Fruit fly (Drosophila melanogaster) whole organism, prepupa: Measurements from ENCODE around the gene Ddc.

Experiments
- Blimp-1 ChIP-seq: fragments of 200-800 bp; sonication (Bioruptor generic); optimal IDR thresholded peaks from 3 replicates; lab custom pipeline; 2017; ENCODE audit warnings: missing biosample characterization, missing genetic modification characterization, mild to moderate bottlenecking, moderate library complexity, missing genetic modification reagents
- CG10631 ChIP-seq: fragments of 200-800 bp; sonication (Bioruptor generic); optimal IDR thresholded peaks from 2 replicates; lab custom pipeline; 2016; ENCODE audit warnings: missing biosample characterization, missing genetic modification characterization
- CG10669 ChIP-seq: fragments of 200-800 bp; sonication (Bioruptor generic); optimal IDR thresholded peaks from 3 replicates; lab custom pipeline; 2018; ENCODE audit warnings: missing biosample characterization, mild to moderate bottlenecking, missing genetic modification characterization, moderate library complexity
- CG11294 ChIP-seq: fragments of 200-800 bp; sonication (Bioruptor generic); IDR thresholded peaks from 2 replicates; pipeline ENCODE4 v1.3.6; 2022; ENCODE audit warnings: missing biosample characterization, missing genetic modification characterization
- CG11902 ChIP-seq: fragments of 200-800 bp; sonication (Bioruptor generic); optimal IDR thresholded peaks from 3 replicates; lab custom pipeline; 2016; ENCODE audit warnings: missing biosample characterization, missing genetic modification characterization
- CG15336 ChIP-seq: fragments of 200-800 bp; sonication (Bioruptor generic); IDR thresholded peaks from 2 replicates; pipeline ENCODE4 v1.3.6; 2022; ENCODE audit warnings: missing biosample characterization, missing genetic modification characterization
- CG1621 ChIP-seq: fragments of 200-800 bp; sonication (Bioruptor generic); optimal IDR thresholded peaks from 3 replicates; lab custom pipeline; 2018; ENCODE audit warnings: missing biosample characterization, mild to moderate bottlenecking, missing genetic modification characterization
- CG3032 ChIP-seq: fragments of 200-800 bp; optimal IDR thresholded peaks from 2 replicates; lab custom pipeline; 2019; ENCODE audit warnings: missing biosample characterization, mild to moderate bottlenecking, missing genetic modification characterization, moderate library complexity
- CG31627 ChIP-seq: fragments of 200-800 bp; sonication (Bioruptor generic); optimal IDR thresholded peaks from 3 replicates; lab custom pipeline; 2016; ENCODE audit warnings: missing biosample characterization, missing genetic modification characterization
- CG32006 ChIP-seq: fragments of 200-800 bp; sonication (Bioruptor generic); optimal IDR thresholded peaks from 3 replicates; lab custom pipeline; 2017; ENCODE audit warnings: missing biosample characterization, mild to moderate bottlenecking, missing genetic modification characterization
- CG4318 ChIP-seq: fragments of 200-800 bp; sonication (Bioruptor generic); optimal IDR thresholded peaks from 3 replicates; lab custom pipeline; 2017; ENCODE audit warnings: missing biosample characterization, mild to moderate bottlenecking, missing genetic modification characterization
- CG6163 ChIP-seq: fragments of 200-800 bp; sonication (Bioruptor generic); IDR thresholded peaks from 3 replicates; pipeline ENCODE4 v1.3.6; 2022; ENCODE audit warnings: missing biosample characterization, missing genetic modification characterization
- CG6276 ChIP-seq: fragments of 200-800 bp; sonication (Bioruptor generic); optimal IDR thresholded peaks from 2 replicates; lab custom pipeline; 2017; ENCODE audit warnings: missing biosample characterization, mild to moderate bottlenecking, missing genetic modification characterization
- CG6792 ChIP-seq: fragments of 200-800 bp; sonication (Bioruptor generic); optimal IDR thresholded peaks from 3 replicates; lab custom pipeline; 2016; ENCODE audit warnings: missing biosample characterization, missing genetic modification characterization
- CG6808 ChIP-seq: fragments of 200-800 bp; sonication (Bioruptor generic); optimal IDR thresholded peaks from 3 replicates; lab custom pipeline; 2017; ENCODE audit warnings: missing biosample characterization, missing genetic modification characterization, mild to moderate bottlenecking, moderate library complexity, missing genetic modification reagents
- CG6854 ChIP-seq: fragments of 200-800 bp; sonication (Bioruptor generic); optimal IDR thresholded peaks from 2 replicates; lab custom pipeline; 2017; ENCODE audit warnings: missing biosample characterization, mild to moderate bottlenecking, missing genetic modification characterization
- CG7368 ChIP-seq: fragments of 200-800 bp; sonication (Bioruptor generic); optimal IDR thresholded peaks from 3 replicates; lab custom pipeline; 2016; ENCODE audit warnings: missing biosample characterization, missing genetic modification characterization
- CG8119 ChIP-seq: fragments of 200-800 bp; sonication (Bioruptor generic); IDR thresholded peaks from 3 replicates; pipeline ENCODE4 v1.3.6; 2022; ENCODE audit warnings: missing biosample characterization, missing genetic modification characterization
- CG8319 ChIP-seq: fragments of 200-800 bp; sonication (Bioruptor generic); optimal IDR thresholded peaks from 3 replicates; lab custom pipeline; 2016; ENCODE audit warnings: missing biosample characterization, missing genetic modification characterization
- CG8632 ChIP-seq: fragments of 200-800 bp; sonication (Bioruptor generic); optimal IDR thresholded peaks from 3 replicates; lab custom pipeline; 2016; ENCODE audit warnings: missing biosample characterization, missing genetic modification characterization
- CG9139 ChIP-seq: fragments of 200-800 bp; sonication (Bioruptor generic); optimal IDR thresholded peaks from 3 replicates; lab custom pipeline; 2017; ENCODE audit warnings: missing biosample characterization, mild to moderate bottlenecking, missing genetic modification characterization
- Eip75B ChIP-seq: fragments of 200-800 bp; sonication (Bioruptor generic); optimal IDR thresholded peaks from 3 replicates; lab custom pipeline; 2016; ENCODE audit warnings: missing biosample characterization, missing genetic modification characterization
- Eip78C ChIP-seq: fragments of 200-800 bp; sonication (Bioruptor generic); peaks from one replicate; lab custom pipeline; 2016; ENCODE audit warnings: missing biosample characterization, missing genetic modification characterization
- Ets21C ChIP-seq: fragments of 200-800 bp; sonication (Bioruptor generic); optimal IDR thresholded peaks from 3 replicates; lab custom pipeline; 2016; ENCODE audit warnings: missing biosample characterization, missing genetic modification characterization
- Ets96B ChIP-seq: fragments of 200-800 bp; optimal IDR thresholded peaks from 2 replicates; lab custom pipeline; 2019; ENCODE audit warnings: missing biosample characterization, mild to moderate bottlenecking, missing genetic modification characterization, moderate library complexity
- Gug ChIP-seq: fragments of 200-800 bp; sonication (Bioruptor generic); IDR thresholded peaks from 2 replicates; pipeline ENCODE4 v1.3.6; 2022; ENCODE audit warnings: missing biosample characterization, missing genetic modification characterization
- Hr38 ChIP-seq: sonication (Bioruptor generic); optimal IDR thresholded peaks from 2 replicates; lab custom pipeline; 2016; ENCODE audit warnings: missing biosample characterization, missing genetic modification characterization
- Hr39 ChIP-seq: fragments of 200-800 bp; sonication (Bioruptor generic); optimal IDR thresholded peaks from 2 replicates; lab custom pipeline; 2016; ENCODE audit warnings: missing biosample characterization, missing genetic modification characterization
- Hr4 ChIP-seq: fragments of 200-800 bp; sonication (Bioruptor generic); optimal IDR thresholded peaks from 3 replicates; lab custom pipeline; 2016; ENCODE audit warnings: missing biosample characterization, missing genetic modification characterization
- Met ChIP-seq: fragments of 200-800 bp; sonication (Bioruptor generic); optimal IDR thresholded peaks from 3 replicates; lab custom pipeline; 2016; ENCODE audit warnings: missing biosample characterization, missing genetic modification characterization
- OdsH ChIP-seq: fragments of 200-800 bp; sonication (Bioruptor generic); optimal IDR thresholded peaks from 3 replicates; lab custom pipeline; 2016; ENCODE audit warnings: missing biosample characterization, missing genetic modification characterization
- Smox ChIP-seq: fragments of 200-800 bp; sonication (Bioruptor generic); optimal IDR thresholded peaks from 3 replicates; lab custom pipeline; 2016; ENCODE audit warnings: missing biosample characterization, missing genetic modification characterization
- Sox15 ChIP-seq: fragments of 200-800 bp; sonication (Bioruptor generic); optimal IDR thresholded peaks from 3 replicates; lab custom pipeline; 2016; ENCODE audit warnings: missing biosample characterization, missing genetic modification characterization
- achi ChIP-seq: fragments of 200-800 bp; sonication (Bioruptor generic); optimal IDR thresholded peaks from 3 replicates; lab custom pipeline; 2016; ENCODE audit warnings: missing biosample characterization, missing genetic modification characterization
- acj6 ChIP-seq: fragments of 200-800 bp; sonication (Bioruptor generic); optimal IDR thresholded peaks from 3 replicates; lab custom pipeline; 2016; ENCODE audit warnings: missing biosample characterization, missing genetic modification characterization
- cyc ChIP-seq: fragments of 200-800 bp; sonication (Bioruptor generic); optimal IDR thresholded peaks from 3 replicates; lab custom pipeline; 2016; ENCODE audit warnings: missing biosample characterization, missing genetic modification characterization
- dac ChIP-seq: fragments of 200-800 bp; sonication (Bioruptor generic); optimal IDR thresholded peaks from 2 replicates; lab custom pipeline; 2017; ENCODE audit warnings: missing biosample characterization, mild to moderate bottlenecking, missing genetic modification characterization
- dsx ChIP-seq: fragments of 200-800 bp; optimal IDR thresholded peaks from 3 replicates; lab custom pipeline; 2019; ENCODE audit warnings: missing biosample characterization, mild to moderate bottlenecking, missing genetic modification characterization, moderate library complexity; ENCODE audit not compliant: poor library complexity, severe bottlenecking
- esn ChIP-seq: fragments of 200-800 bp; sonication (Bioruptor generic); optimal IDR thresholded peaks from 2 replicates; lab custom pipeline; 2016; ENCODE audit warnings: missing biosample characterization, mild to moderate bottlenecking, missing genetic modification characterization, moderate library complexity
- fd85E ChIP-seq: fragments of 200-800 bp; sonication (Bioruptor generic); optimal IDR thresholded peaks from 3 replicates; lab custom pipeline; 2016; ENCODE audit warnings: missing biosample characterization, missing genetic modification characterization
- fkh ChIP-seq: fragments of 200-800 bp; sonication (Bioruptor generic); optimal IDR thresholded peaks from 3 replicates; lab custom pipeline; 2017; ENCODE audit warnings: missing biosample characterization, mild to moderate bottlenecking, missing genetic modification characterization, moderate library complexity
- lz ChIP-seq: fragments of 200-800 bp; sonication (Bioruptor generic); optimal IDR thresholded peaks from 3 replicates; lab custom pipeline; 2016; ENCODE audit warnings: missing biosample characterization, missing genetic modification characterization
- net ChIP-seq: fragments of 200-800 bp; sonication (Bioruptor generic); optimal IDR thresholded peaks from 3 replicates; lab custom pipeline; 2016; ENCODE audit warnings: missing biosample characterization, missing genetic modification characterization
- pdm3 ChIP-seq: fragments of 200-800 bp; sonication (Bioruptor generic); optimal IDR thresholded peaks from 3 replicates; lab custom pipeline; 2016; ENCODE audit warnings: missing biosample characterization, missing genetic modification characterization
- salr ChIP-seq, 2 experiments: fragments of 200-800 bp; sonication (Bioruptor generic); optimal IDR thresholded peaks; 3 replicates each; lab custom pipeline; 2016 to 2018; ENCODE audit warnings: missing biosample characterization in 2 of 2, missing genetic modification characterization in 2 of 2, mild to moderate bottlenecking in 1 of 2
- ss ChIP-seq, 2 experiments: fragments of 200-800 bp; sonication (Bioruptor generic); optimal IDR thresholded peaks; 2 replicates in 1 of 2; 3 replicates in 1 of 2; lab custom pipeline; 2017 to 2018; ENCODE audit warnings: mild to moderate bottlenecking in 2 of 2, missing biosample characterization in 2 of 2, missing genetic modification characterization in 2 of 2, moderate library complexity in 1 of 2
- svp ChIP-seq: fragments of 200-800 bp; sonication (Bioruptor generic); peaks from one replicate; lab custom pipeline; 2016; ENCODE audit warnings: missing biosample characterization, missing genetic modification characterization
- vri ChIP-seq: fragments of 200-800 bp; sonication (Bioruptor generic); optimal IDR thresholded peaks from 3 replicates; lab custom pipeline; 2016; ENCODE audit warnings: missing biosample characterization, mild to moderate bottlenecking, missing genetic modification characterization

Gene Ddc

dm6 chr2L:19141435-19142126 is 21.5 kb upstream of the Ddc start (continued):
- TF ChIP-seq CG6854 (GFP tag; lab: Kevin White, UChicago) (peak; percentile 54), OdsH (GFP tag; lab: Kevin White, UChicago) (peak; percentile 87), Met (GFP tag; lab: Kevin White, UChicago) (peak; percentile 93), fd85E (GFP tag; lab: Kevin White, UChicago) (peak; percentile 32), CG11902 (GFP tag; lab: Kevin White, UChicago) (peak; percentile 55), CG10669 (peak; percentile 74), Hr38 (no peak), Hr4 (GFP tag; lab: Kevin White, UChicago) (peak; percentile 90), CG1621 (tag; lab: Kevin White, UChicago) (peak; percentile 63), CG4318 (GFP tag; lab: Kevin White, UChicago) (peak; percentile 90), CG8119 (GFP tag; lab: Robert Waterston, UW) (peak; percentile 87), Ets21C (GFP tag; lab: Kevin White, UChicago) (peak; percentile 89), CG6792 (GFP tag; lab: Kevin White, UChicago) (peak; percentile 82), Gug (GFP tag; lab: Robert Waterston, UW) (peak; percentile 74), CG6808 (peak; percentile 77), Ets96B (tag; lab: Kevin White, UChicago) (peak; percentile 57), CG15336 (peak; percentile 79), net (GFP tag; lab: Kevin White, UChicago) (peak; percentile 88), pdm3 (peak; percentile 86), Smox (GFP tag; lab: Kevin White, UChicago) (peak; percentile 91), CG8632 (GFP tag; lab: Kevin White, UChicago) (peak; percentile 81), Hr39 (peak; percentile 94), CG32006 (peak; percentile 95), vri (peak; percentile 84), CG7368 (GFP tag; lab: Kevin White, UChicago) (peak; percentile 55), acj6 (GFP tag; lab: Kevin White, UChicago) (peak; percentile 89)

DNA sequence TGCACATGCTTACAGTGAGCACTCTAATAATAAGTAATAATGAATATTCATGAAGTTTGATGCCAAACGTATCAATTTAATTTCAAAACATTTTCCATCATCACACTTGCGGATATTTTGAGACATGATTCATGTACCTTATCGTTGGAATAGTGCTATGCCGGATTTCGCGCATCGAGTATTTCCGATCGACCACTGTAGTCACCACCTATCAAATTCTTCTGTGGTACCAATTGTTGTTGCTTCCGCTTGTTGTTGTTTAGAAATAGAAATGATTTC is 20.8 kb upstream of the Ddc start:
- TF ChIP-seq CG1621 (tag; lab: Kevin White, UChicago) = no peak
- TF ChIP-seq dac (GFP tag; lab: Kevin White, UChicago) = no peak
- no peak for TF ChIP-seq Blimp-1 (GFP tag; lab: Kevin White, UChicago)
- no peak for TF ChIP-seq net (GFP tag; lab: Kevin White, UChicago)
- peak; percentile 46 for TF ChIP-seq CG10631 (GFP tag; lab: Kevin White, UChicago)
- peak; percentile 54 for TF ChIP-seq Hr39
- no peak for TF ChIP-seq Sox15 (GFP tag; lab: Kevin White, UChicago)
- TF ChIP-seq CG6854 (GFP tag; lab: Kevin White, UChicago) = no peak
- TF ChIP-seq CG6276 (GFP tag; lab: Kevin White, UChicago) = peak; percentile 45
- TF ChIP-seq CG31627 (GFP tag; lab: Kevin White, UChicago) = peak; percentile 49
- peak; percentile 46 for TF ChIP-seq OdsH (GFP tag; lab: Kevin White, UChicago)
- peak; percentile 46 for TF ChIP-seq esn (GFP tag; lab: Kevin White, UChicago)
- TF ChIP-seq achi (GFP tag; lab: Kevin White, UChicago) = peak; percentile 30
- peak; percentile 66 for TF ChIP-seq CG32006
- peak; percentile 38 for TF ChIP-seq lz (GFP tag; lab: Kevin White, UChicago)
- TF ChIP-seq Eip75B = no peak
- TF ChIP-seq CG6163 (GFP tag; lab: Robert Waterston, UW) = peak; percentile 60
- TF ChIP-seq Hr4 (GFP tag; lab: Kevin White, UChicago) = peak; percentile 54
- TF ChIP-seq salr (GFP tag; optimal IDR thresholded peaks at IDR 0.05; lab: Kevin White, UChicago) = no peak
- TF ChIP-seq fkh (GFP tag; lab: Kevin White, UChicago) = no peak
- no peak for TF ChIP-seq Hr38
- TF ChIP-seq CG11902 (GFP tag; lab: Kevin White, UChicago) = no peak
- peak; percentile 24 for TF ChIP-seq Smox (GFP tag; lab: Kevin White, UChicago)
- no peak for TF ChIP-seq CG11294
- no peak for TF ChIP-seq ss (GFP tag; optimal IDR thresholded peaks at IDR 0.05; lab: Kevin White, UChicago)
- TF ChIP-seq cyc = peak; percentile 58
- TF ChIP-seq CG3032 = no peak
- no peak for TF ChIP-seq CG6792 (GFP tag; lab: Kevin White, UChicago)
- no peak for TF ChIP-seq vri
- peak; percentile 3 for TF ChIP-seq dsx (GFP tag; lab: Kevin White, UChicago)
- TF ChIP-seq CG9139 (GFP tag; lab: Kevin White, UChicago) = no peak
- no peak for TF ChIP-seq CG7368 (GFP tag; lab: Kevin White, UChicago)
- peak; percentile 71 for TF ChIP-seq Eip78C
- TF ChIP-seq svp = peak; percentile 70
- peak; percentile 48 for TF ChIP-seq acj6 (GFP tag; lab: Kevin White, UChicago)
- peak; percentile 51 for TF ChIP-seq CG15336
- TF ChIP-seq CG8319 (GFP tag; lab: Kevin White, UChicago) = no peak
